4 worm cellular contexts compared by ENCODE assay signal in the genomic region with DNA sequence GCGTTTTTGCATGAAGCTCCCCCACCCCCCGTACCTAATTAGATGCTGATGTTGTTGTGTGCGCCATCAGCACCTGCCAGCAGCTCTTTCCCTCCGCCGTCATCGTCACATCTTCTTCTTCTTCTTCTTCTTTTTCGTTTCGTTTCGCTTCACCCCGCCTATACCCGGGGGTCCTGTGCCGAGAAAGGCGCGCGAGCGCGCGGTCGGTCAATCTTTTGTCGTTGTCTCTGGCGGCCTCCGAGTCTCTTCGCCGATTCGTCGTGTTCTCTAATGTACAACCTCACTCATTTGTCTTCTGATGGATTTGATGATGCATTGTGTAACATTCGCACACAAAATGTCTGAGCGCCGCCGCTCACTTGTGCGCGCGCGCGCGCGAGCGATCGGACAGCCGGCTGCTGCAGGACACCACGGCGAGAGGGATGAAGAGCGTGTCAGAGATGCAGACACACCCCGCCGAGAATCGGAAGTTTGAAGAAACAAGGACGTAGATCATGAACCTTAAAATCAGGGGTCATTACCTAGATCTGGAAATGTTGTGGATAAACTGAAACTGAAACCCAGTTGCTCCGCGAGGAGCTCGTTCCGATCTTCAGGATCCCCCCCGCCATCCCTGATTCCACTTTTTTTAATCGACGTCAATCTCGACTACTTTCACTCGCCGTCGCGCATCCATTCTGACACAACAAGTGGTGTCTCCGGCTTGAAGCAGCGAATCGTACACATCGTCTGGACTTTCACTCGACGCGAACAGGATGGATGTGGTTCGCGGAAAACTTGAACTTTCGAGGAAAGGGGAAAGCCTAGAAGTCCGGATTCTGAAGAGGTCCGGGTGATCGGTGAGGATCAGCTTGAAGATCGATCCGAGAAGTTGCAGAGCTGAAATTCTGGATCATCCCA.
TF ChIP-seq lines count a peak whose summit lies in the region.

No protein-coding gene starts in this region.

TF ChIP-seq in whole organism, L2 larva, 48 proteins besides CTCF, POLR2A, EP300 and RAD21 (continued from another document):
- peak; percentile 6 for TF ChIP-seq nhr-237 (tag; optimal IDR thresholded peaks at IDR 0.05; lab: Kevin White, UChicago)
- TF ChIP-seq lin-11 (tag; optimal IDR thresholded peaks at IDR 0.05; lab: Kevin White, UChicago): peak; percentile 73
- no peak for TF ChIP-seq mbf-1 (tag; optimal IDR thresholded peaks at IDR 0.05; lab: Kevin White, UChicago)
- TF ChIP-seq lin-13 (GFP tag; optimal IDR thresholded peaks at IDR 0.05; lab: Kevin White, UChicago): peak; percentile 81
- TF ChIP-seq sma-9 (GFP tag; optimal IDR thresholded peaks at IDR 0.05; lab: Kevin White, UChicago): peak; percentile 100
- peak; percentile 52 for TF ChIP-seq sma-9 (tag; optimal IDR thresholded peaks at IDR 0.05; lab: Kevin White, UChicago)
- no peak for TF ChIP-seq R02D3.7 (tag; optimal IDR thresholded peaks at IDR 0.05; lab: Kevin White, UChicago)
- TF ChIP-seq mab-5 (tag; optimal IDR thresholded peaks at IDR 0.05; lab: Kevin White, UChicago): peak; percentile 94
- peak; percentile 74 for TF ChIP-seq unc-55 (GFP tag; optimal IDR thresholded peaks at IDR 0.05; lab: Kevin White, UChicago)
- peak; percentile 90 for TF ChIP-seq nhr-129 (tag; optimal IDR thresholded peaks at IDR 0.05; lab: Kevin White, UChicago)
- TF ChIP-seq nhr-12 (tag; optimal IDR thresholded peaks at IDR 0.05; lab: Kevin White, UChicago): no peak
- TF ChIP-seq ama-1 (optimal IDR thresholded peaks at IDR 0.05; lab: Kevin White, UChicago): no peak
- peak; percentile 85 for TF ChIP-seq crh-2 (tag; optimal IDR thresholded peaks at IDR 0.05; lab: Kevin White, UChicago)
- peak; percentile 71 for TF ChIP-seq fos-1 (tag; optimal IDR thresholded peaks at IDR 0.05; lab: Kevin White, UChicago)
- TF ChIP-seq peb-1 (tag; optimal IDR thresholded peaks at IDR 0.05; lab: Kevin White, UChicago): no peak
- peak; percentile 65 for TF ChIP-seq nhr-6 (tag; optimal IDR thresholded peaks at IDR 0.05; lab: Kevin White, UChicago)
- TF ChIP-seq unc-62 (GFP tag; optimal IDR thresholded peaks at IDR 0.05; lab: Kevin White, UChicago): peak; percentile 78
- TF ChIP-seq ztf-1 (GFP tag; conservative IDR thresholded peaks at IDR 0.05; lab: Robert Waterston, UW): no peak
- TF ChIP-seq egl-27 (tag; optimal IDR thresholded peaks at IDR 0.05; lab: Kevin White, UChicago): peak; percentile 97
- TF ChIP-seq snpc-4 (tag; optimal IDR thresholded peaks at IDR 0.05; lab: Kevin White, UChicago): no peak
- peak; percentile 99 for TF ChIP-seq Y55F3AM.14 (GFP tag; optimal IDR thresholded peaks at IDR 0.05; lab: Kevin White, UChicago)
- no peak for TF ChIP-seq unc-39 (tag; optimal IDR thresholded peaks at IDR 0.05; lab: Kevin White, UChicago)
- no peak for TF ChIP-seq elt-1 (tag; optimal IDR thresholded peaks at IDR 0.05; lab: Kevin White, UChicago)
- peak; percentile 95 for TF ChIP-seq sem-4 (tag; optimal IDR thresholded peaks at IDR 0.05; lab: Kevin White, UChicago)
- TF ChIP-seq nhr-25 (tag; optimal IDR thresholded peaks at IDR 0.05; lab: Kevin White, UChicago): peak; percentile 96
- no peak for TF ChIP-seq aly-2 (tag; optimal IDR thresholded peaks at IDR 0.05; lab: Kevin White, UChicago)
- TF ChIP-seq skn-1 (tag; optimal IDR thresholded peaks at IDR 0.05; lab: Kevin White, UChicago): no peak
- TF ChIP-seq gmeb-1 (tag; optimal IDR thresholded peaks at IDR 0.05; lab: Kevin White, UChicago): peak; percentile 66
- TF ChIP-seq nhr-10 (tag; optimal IDR thresholded peaks at IDR 0.05; lab: Kevin White, UChicago): no peak

TF ChIP-seq in whole organism, L4 larva, 104 proteins besides CTCF, POLR2A, EP300 and RAD21 (continued from another document and continues in another):
- TF ChIP-seq daf-16 (GFP tag; optimal IDR thresholded peaks at IDR 0.05; lab: Kevin White, UChicago) (peak in 1 of 2 experiments; percentile 50), daf-16 (tag; optimal IDR thresholded peaks at IDR 0.05; lab: Kevin White, UChicago) (no peak), pqm-1 (tag; optimal IDR thresholded peaks at IDR 0.05; lab: Kevin White, UChicago) (no peak), dve-1 (tag; optimal IDR thresholded peaks at IDR 0.05; lab: Kevin White, UChicago; ENCODE audit: insufficient read depth) (peak; percentile 65), vab-7 (GFP tag; IDR thresholded peaks at IDR 0.05; lab: Robert Waterston, UW) (peak; percentile 73), lin-38 (GFP tag; IDR thresholded peaks at IDR 0.05; lab: Robert Waterston, UW) (peak; percentile 59), php-3 (GFP tag; IDR thresholded peaks at IDR 0.05; lab: Robert Waterston, UW) (0 out of 2 replicates have a peak, but pooled peaks have one; percentile 28), mxl-3 (GFP tag; optimal IDR thresholded peaks at IDR 0.05; lab: Kevin White, UChicago) (peak; percentile 95), F10B5.3 (tag; optimal IDR thresholded peaks at IDR 0.05; lab: Kevin White, UChicago) (no peak), dpl-1 (GFP tag; optimal IDR thresholded peaks at IDR 0.05; lab: Kevin White, UChicago) (peak; percentile 56), dmd-6 (GFP tag; IDR thresholded peaks at IDR 0.05; lab: Robert Waterston, UW) (peak; percentile 98), lin-1 (GFP tag; IDR thresholded peaks at IDR 0.05; lab: Robert Waterston, UW) (peak; percentile 56; the same call in 1 of the 2 replicates), T20F7.1 (GFP tag; optimal IDR thresholded peaks at IDR 0.05; lab: Kevin White, UChicago) (peak; percentile 68), mes-2 (tag; optimal IDR thresholded peaks at IDR 0.05; lab: Kevin White, UChicago; ENCODE audit: poor library complexity, severe bottlenecking) (peak; percentile 69), Y105C5A.15 (GFP tag; IDR thresholded peaks at IDR 0.05; lab: Robert Waterston, UW) (no peak), ZK337.2 (GFP tag; IDR thresholded peaks at IDR 0.05; lab: Robert Waterston, UW) (no peak), zfp-2 (tag; optimal IDR thresholded peaks at IDR 0.05; lab: Kevin White, UChicago) (peak; percentile 4), dmd-8 (GFP tag; IDR thresholded peaks at IDR 0.05; lab: Robert Waterston, UW) (no peak), mxl-2 (GFP tag; conservative IDR thresholded peaks at IDR 0.05; lab: Robert Waterston, UW) (0 out of 2 replicates have a peak, but pooled peaks have one; percentile 57), mep-1 (tag; optimal IDR thresholded peaks at IDR 0.05; lab: Kevin White, UChicago) (peak; percentile 86), hlh-30 (tag; optimal IDR thresholded peaks at IDR 0.05; lab: Kevin White, UChicago; ENCODE audit: insufficient read depth) (peak; percentile 95), lin-13 (GFP tag; optimal IDR thresholded peaks at IDR 0.05; lab: Kevin White, UChicago) (peak; percentile 53), zag-1 (tag; optimal IDR thresholded peaks at IDR 0.05; lab: Kevin White, UChicago) (peak; percentile 38), lsy-2 (tag; optimal IDR thresholded peaks at IDR 0.05; lab: Kevin White, UChicago) (peak; percentile 64 to 83), F37D6.2 (tag; optimal IDR thresholded peaks at IDR 0.05; lab: Kevin White, UChicago) (peak; percentile 85), saeg-2 (GFP tag; IDR thresholded peaks at IDR 0.05; lab: Robert Waterston, UW) (peak; percentile 89), ztf-7 (tag; optimal IDR thresholded peaks at IDR 0.05; lab: Kevin White, UChicago) (no peak), nhr-237 (tag; optimal IDR thresholded peaks at IDR 0.05; lab: Kevin White, UChicago) (peak; percentile 42), aha-1 (tag; lab: Kevin White, UChicago) (peak; percentile 99), set-16 (GFP tag; IDR thresholded peaks at IDR 0.05; lab: Robert Waterston, UW) (peak; percentile 100), lin-29 (GFP tag; IDR thresholded peaks at IDR 0.05; lab: Robert Waterston, UW) (peak; percentile 86)

TF ChIP-seq in whole organism, late embryonic, 69 proteins besides CTCF, POLR2A, EP300 and RAD21 (continued from another document):
- TF ChIP-seq ceh-9 (tag; optimal IDR thresholded peaks at IDR 0.05; lab: Kevin White, UChicago) (no peak), ceh-48 (tag; optimal IDR thresholded peaks at IDR 0.05; lab: Kevin White, UChicago) (no peak), zip-5 (tag; optimal IDR thresholded peaks at IDR 0.05; lab: Kevin White, UChicago) (no peak), unc-42 (tag; optimal IDR thresholded peaks at IDR 0.05; lab: Kevin White, UChicago) (peak; percentile 51), F13H6.1 (tag; optimal IDR thresholded peaks at IDR 0.05; lab: Kevin White, UChicago) (peak; percentile 90), dmd-4 (tag; optimal IDR thresholded peaks at IDR 0.05; lab: Kevin White, UChicago; ENCODE audit: borderline replicate concordance) (peak; percentile 87), pax-1 (tag; optimal IDR thresholded peaks at IDR 0.05; lab: Kevin White, UChicago) (no peak), che-1 (tag; optimal IDR thresholded peaks at IDR 0.05; lab: Kevin White, UChicago) (no peak), ttx-3 (tag; optimal IDR thresholded peaks at IDR 0.05; lab: Kevin White, UChicago) (peak; percentile 6), syd-9 (tag; optimal IDR thresholded peaks at IDR 0.05; lab: Kevin White, UChicago) (peak; percentile 54), elt-2 (tag; optimal IDR thresholded peaks at IDR 0.05; lab: Kevin White, UChicago) (no peak), dve-1 (tag; optimal IDR thresholded peaks at IDR 0.05; lab: Kevin White, UChicago) (peak; percentile 7), nfya-1 (tag; optimal IDR thresholded peaks at IDR 0.05; lab: Kevin White, UChicago) (peak; percentile 87), odd-2 (tag; optimal IDR thresholded peaks at IDR 0.05; lab: Kevin White, UChicago) (no peak), ztf-16 (tag; optimal IDR thresholded peaks at IDR 0.05; lab: Kevin White, UChicago) (peak; percentile 34), pros-1 (tag; optimal IDR thresholded peaks at IDR 0.05; lab: Kevin White, UChicago) (peak; percentile 92), ceh-18 (tag; optimal IDR thresholded peaks at IDR 0.05; lab: Kevin White, UChicago) (peak; percentile 94), Y22D7AL.16 (tag; optimal IDR thresholded peaks at IDR 0.05; lab: Kevin White, UChicago) (no peak), unc-3 (GFP tag; conservative IDR thresholded peaks at IDR 0.05; lab: Robert Waterston, UW) (no peak), unc-3 (tag; optimal IDR thresholded peaks at IDR 0.05; lab: Kevin White, UChicago) (peak; percentile 13), hlh-30 (tag; optimal IDR thresholded peaks at IDR 0.05; lab: Kevin White, UChicago; ENCODE audit: insufficient read depth) (peak; percentile 57), ceh-2 (tag; optimal IDR thresholded peaks at IDR 0.05; lab: Kevin White, UChicago) (peak; percentile 74), fkh-10 (GFP tag; optimal IDR thresholded peaks at IDR 0.05; lab: Kevin White, UChicago) (no peak), pag-3 (tag; optimal IDR thresholded peaks at IDR 0.05; lab: Kevin White, UChicago; ENCODE audit: borderline replicate concordance) (no peak), ceh-31 (tag; optimal IDR thresholded peaks at IDR 0.05; lab: Kevin White, UChicago) (peak; percentile 83), ref-2 (tag; optimal IDR thresholded peaks at IDR 0.05; lab: Kevin White, UChicago) (peak; percentile 94), C08G9.2 (tag; optimal IDR thresholded peaks at IDR 0.05; lab: Kevin White, UChicago) (peak; percentile 41), pat-9 (tag; optimal IDR thresholded peaks at IDR 0.05; lab: Kevin White, UChicago) (peak; percentile 92), ahr-1 (tag; optimal IDR thresholded peaks at IDR 0.05; lab: Kevin White, UChicago) (no peak)
TF ChIP-seq in whole organism, late embryonic: peak in this region for 32.

TF ChIP-seq in whole organism, mixed stage, embryonic, 35 proteins besides CTCF, POLR2A, EP300 and RAD21 (continued from another document):
- TF ChIP-seq ces-1 (GFP tag; optimal IDR thresholded peaks at IDR 0.05; lab: Kevin White, UChicago): peak; percentile 82
- peak; percentile 31 for TF ChIP-seq cnd-1 (tag; optimal IDR thresholded peaks at IDR 0.05; lab: Kevin White, UChicago)
- TF ChIP-seq pha-4 (tag; optimal IDR thresholded peaks at IDR 0.05; lab: Kevin White, UChicago): peak; percentile 91
- peak; percentile 89 for TF ChIP-seq sptf-1 (tag; optimal IDR thresholded peaks at IDR 0.05; lab: Kevin White, UChicago)
- TF ChIP-seq unc-62 (GFP tag; optimal IDR thresholded peaks at IDR 0.05; lab: Kevin White, UChicago): peak; percentile 98
- peak; percentile 42 for TF ChIP-seq ztf-11 (tag; optimal IDR thresholded peaks at IDR 0.05; lab: Kevin White, UChicago)
- TF ChIP-seq ceh-83 (GFP tag; optimal IDR thresholded peaks at IDR 0.05; lab: Kevin White, UChicago): peak; percentile 11
